Fruit fly (Drosophila melanogaster): ENCODE measurements around the gene CG7304.

Gene CG7304

dm6 chr3L:15700338-15700966 is 20.9 kb downstream of the CG7304 start:
- TF ChIP-seq dl (GFP tag; optimal IDR thresholded peaks at IDR 0.05; ENCODE audit: insufficient read depth in 1 of 2, partially characterized antibody in 2 of 2) = no peak
- no peak for TF ChIP-seq Mio (GFP tag; optimal IDR thresholded peaks at IDR 0.05)
- TF ChIP-seq foxo (GFP tag; optimal IDR thresholded peaks at IDR 0.05) = peak in 1 of 2 experiments; percentile 82
- no peak for TF ChIP-seq CG32264 (GFP tag; optimal IDR thresholded peaks at IDR 0.05)
- TF ChIP-seq HLH106 (tag; optimal IDR thresholded peaks at IDR 0.05) = peak; percentile 83
- TF ChIP-seq dsf (GFP tag; optimal IDR thresholded peaks at IDR 0.05; ENCODE audit: borderline replicate concordance) = peak; percentile 37
- no peak for TF ChIP-seq GATAd (GFP tag; optimal IDR thresholded peaks at IDR 0.05)
- TF ChIP-seq Vsx2 (GFP tag; optimal IDR thresholded peaks at IDR 0.05; ENCODE audit: partially characterized antibody) = no peak
- TF ChIP-seq Dfd (GFP tag; optimal IDR thresholded peaks at IDR 0.05) = no peak
- TF ChIP-seq rgr (GFP tag; optimal IDR thresholded peaks at IDR 0.05) = peak; percentile 77
- peak; percentile 67 for TF ChIP-seq ey (GFP tag; optimal IDR thresholded peaks at IDR 0.05)
- no peak for TF ChIP-seq CG9705 (GFP tag; optimal IDR thresholded peaks at IDR 0.05)
- TF ChIP-seq jim (GFP tag; optimal IDR thresholded peaks at IDR 0.05) = no peak
- TF ChIP-seq tai (GFP tag; optimal IDR thresholded peaks at IDR 0.05) = peak; percentile 45
- TF ChIP-seq Jra (GFP tag; optimal IDR thresholded peaks at IDR 0.05) = peak; percentile 53
- no peak for TF ChIP-seq sage (GFP tag; optimal IDR thresholded peaks at IDR 0.05)
- TF ChIP-seq h (GFP tag; optimal IDR thresholded peaks at IDR 0.05) = peak; percentile 72
- TF ChIP-seq dmrt93B (GFP tag; optimal IDR thresholded peaks at IDR 0.05) = peak; percentile 67
- TF ChIP-seq psq (GFP tag; optimal IDR thresholded peaks at IDR 0.05) = peak; percentile 80
- no peak for TF ChIP-seq Dif (GFP tag; optimal IDR thresholded peaks at IDR 0.05; ENCODE audit: partially characterized antibody)
- TF ChIP-seq brk (GFP tag; optimal IDR thresholded peaks at IDR 0.05) = no peak
- no peak for TF ChIP-seq Hr83 (GFP tag; optimal IDR thresholded peaks at IDR 0.05; ENCODE audit: poor library complexity, severe bottlenecking)
- peak; percentile 2 for TF ChIP-seq sv (GFP tag; optimal IDR thresholded peaks at IDR 0.05)
- TF ChIP-seq pan (optimal IDR thresholded peaks at IDR 0.05) = no peak
- TF ChIP-seq Hnf4 (GFP tag; optimal IDR thresholded peaks at IDR 0.05) = peak; percentile 38
- TF ChIP-seq Hr78 (GFP tag; optimal IDR thresholded peaks at IDR 0.05) = no peak
- TF ChIP-seq br (GFP tag; optimal IDR thresholded peaks at IDR 0.05) = peak; percentile 43
- TF ChIP-seq fru (GFP tag; optimal IDR thresholded peaks at IDR 0.05) = peak; percentile 80
- TF ChIP-seq Sp1 (GFP tag; optimal IDR thresholded peaks at IDR 0.05) = peak; percentile 89
- peak; percentile 79 for TF ChIP-seq OdsH (GFP tag; optimal IDR thresholded peaks at IDR 0.05)
- no peak for TF ChIP-seq Myc (optimal IDR thresholded peaks at IDR 0.05)
- TF ChIP-seq CrebA (GFP tag; optimal IDR thresholded peaks at IDR 0.05; ENCODE audit: borderline replicate concordance) = no peak
- peak; percentile 75 for TF ChIP-seq woc (GFP tag; optimal IDR thresholded peaks at IDR 0.05)
- no peak for TF ChIP-seq usp (GFP tag; optimal IDR thresholded peaks at IDR 0.05)
- no peak for TF ChIP-seq Rel (GFP tag; optimal IDR thresholded peaks at IDR 0.05)
- TF ChIP-seq Rel (tag; optimal IDR thresholded peaks at IDR 0.05) = no peak
- no peak for TF ChIP-seq N (GFP tag; optimal IDR thresholded peaks at IDR 0.05)
- no peak for TF ChIP-seq Abd-B (GFP tag; optimal IDR thresholded peaks at IDR 0.05)
- TF ChIP-seq lola (GFP tag; optimal IDR thresholded peaks at IDR 0.05) = no peak

dm6 chr3L:15702191-15702590 is 22.7 kb downstream of the CG7304 start:
- TF ChIP-seq CG9705 (GFP tag; optimal IDR thresholded peaks at IDR 0.05) (no peak), tai (GFP tag; optimal IDR thresholded peaks at IDR 0.05) (no peak), Vsx2 (GFP tag; optimal IDR thresholded peaks at IDR 0.05; ENCODE audit: partially characterized antibody) (no peak)

Measured in whole organism, wandering third instar larva.